Worm (Caenorhabditis elegans): ENCODE data around the gene srm-4.

ce11 chrV:14314236-14314635 lies 19.0 kb upstream of the srm-4 start, which contains the start of gene F47B8.1:
- TF ChIP-seq lin-13 (tag; optimal IDR thresholded peaks at IDR 0.05) (no peak), mep-1 (tag; optimal IDR thresholded peaks at IDR 0.05) (no peak), drap-1 (GFP tag; optimal IDR thresholded peaks at IDR 0.05) (no peak), mab-5 (tag; optimal IDR thresholded peaks at IDR 0.05) (no peak), lsy-2 (tag; optimal IDR thresholded peaks at IDR 0.05) (no peak), snpc-4 (tag; optimal IDR thresholded peaks at IDR 0.05) (no peak)
